Fruit fly (Drosophila melanogaster) whole organism, embryonic: Measurements from ENCODE around the gene Cpr64Ad.

Experiments
- Atf3 ChIP-seq: fragments of 200-800 bp; sonication (Bioruptor generic); optimal IDR thresholded peaks from 3 replicates; lab custom pipeline; 2016; ENCODE audit warnings: missing biosample characterization, missing genetic modification characterization
- Atf6 ChIP-seq: fragments of 200-800 bp; sonication (Bioruptor generic); IDR thresholded peaks from 2 replicates; pipeline ENCODE4 v1.3.6; 2022; ENCODE audit warnings: missing biosample characterization, missing genetic modification characterization
- B-H1 ChIP-seq: fragments of 200-800 bp; sonication (Bioruptor generic); IDR thresholded peaks from 3 replicates; pipeline ENCODE4 v1.3.6; 2022; ENCODE audit warnings: missing biosample characterization, missing genetic modification characterization
- Bteb2 ChIP-seq: fragments of 200-800 bp; sonication (Bioruptor generic); optimal IDR thresholded peaks from 2 replicates; lab custom pipeline; 2016; ENCODE audit warnings: missing biosample characterization, missing genetic modification characterization
- CG12071 ChIP-seq: fragments of 200-800 bp; sonication (Bioruptor generic); optimal IDR thresholded peaks from 3 replicates; lab custom pipeline; 2018; ENCODE audit warnings: missing biosample characterization, mild to moderate bottlenecking, missing genetic modification characterization
- CG1529 ChIP-seq: fragments of 200-800 bp; sonication (Bioruptor generic); optimal IDR thresholded peaks from 3 replicates; lab custom pipeline; 2018; ENCODE audit warnings: missing biosample characterization, missing genetic modification characterization
- CG16863 ChIP-seq: fragments of 200-800 bp; sonication (Bioruptor generic); optimal IDR thresholded peaks from 3 replicates; lab custom pipeline; 2016; ENCODE audit warnings: missing biosample characterization, missing genetic modification characterization
- CG17328 ChIP-seq: fragments of 200-800 bp; sonication (Bioruptor generic); IDR thresholded peaks from 2 replicates; pipeline ENCODE4 v1.3.6; 2022; ENCODE audit warnings: missing biosample characterization, missing genetic modification characterization
- CG18476 ChIP-seq: fragments of 200-800 bp; sonication (Bioruptor generic); optimal IDR thresholded peaks from 2 replicates; lab custom pipeline; 2016; ENCODE audit warnings: missing biosample characterization, mild to moderate bottlenecking, missing genetic modification characterization
- CG31365 ChIP-seq: fragments of 200-800 bp; sonication (Bioruptor generic); optimal IDR thresholded peaks from 2 replicates; lab custom pipeline; 2018; ENCODE audit warnings: missing biosample characterization, mild to moderate bottlenecking, missing genetic modification characterization
- CG5180 ChIP-seq: fragments of 200-800 bp; sonication (Bioruptor generic); optimal IDR thresholded peaks from 3 replicates; lab custom pipeline; 2017; ENCODE audit warnings: missing biosample characterization, missing genetic modification characterization, mild to moderate bottlenecking, moderate library complexity, missing genetic modification reagents
- CG7786 ChIP-seq: fragments of 200-800 bp; sonication (Bioruptor generic); optimal IDR thresholded peaks from 2 replicates; lab custom pipeline; 2016; ENCODE audit warnings: missing biosample characterization, missing genetic modification characterization
- CG8388 ChIP-seq: fragments of 200-800 bp; sonication (Bioruptor generic); optimal IDR thresholded peaks from 2 replicates; lab custom pipeline; 2019; ENCODE audit warnings: missing biosample characterization, mild to moderate bottlenecking, missing genetic modification characterization, moderate library complexity
- CG8478 ChIP-seq: fragments of >200 bp; optimal IDR thresholded peaks from 2 replicates; lab custom pipeline; 2018
- CG8944 ChIP-seq: fragments of 200-800 bp; sonication (Bioruptor generic); optimal IDR thresholded peaks from 3 replicates; lab custom pipeline; 2016; ENCODE audit warnings: missing biosample characterization, missing genetic modification characterization
- CG9727 ChIP-seq: fragments of 200-800 bp; sonication (Bioruptor generic); optimal IDR thresholded peaks from 3 replicates; lab custom pipeline; 2017; ENCODE audit warnings: missing biosample characterization, mild to moderate bottlenecking, missing genetic modification characterization
- CkIIα-i1 ChIP-seq: fragments of 200-800 bp; sonication (Bioruptor generic); IDR thresholded peaks from 2 replicates; pipeline ENCODE4 v1.3.6; 2022; ENCODE audit warnings: missing biosample characterization, missing genetic modification characterization
- CrebB ChIP-seq: fragments of 200-800 bp; sonication (Bioruptor generic); optimal IDR thresholded peaks from 3 replicates; lab custom pipeline; 2018; ENCODE audit warnings: missing biosample characterization, mild to moderate bottlenecking, missing genetic modification characterization
- Dip2 ChIP-seq: fragments of 200-800 bp; sonication (Bioruptor generic); IDR thresholded peaks from 2 replicates; pipeline ENCODE4 v1.3.6; 2022; ENCODE audit warnings: missing biosample characterization, missing genetic modification characterization
- Doc2 ChIP-seq: fragments of 200-800 bp; sonication (Bioruptor generic); IDR thresholded peaks from 2 replicates; pipeline ENCODE4 v1.3.6; 2022; ENCODE audit warnings: missing biosample characterization, missing genetic modification characterization
- Dp ChIP-seq: fragments of 200-800 bp; sonication (Bioruptor generic); optimal IDR thresholded peaks from 2 replicates; lab custom pipeline; 2018; ENCODE audit warnings: missing biosample characterization, mild to moderate bottlenecking, missing genetic modification characterization, moderate library complexity
- ERR ChIP-seq: fragments of 200-800 bp; sonication (Bioruptor generic); optimal IDR thresholded peaks from 2 replicates; lab custom pipeline; 2016; ENCODE audit warnings: missing biosample characterization, missing genetic modification characterization
- Gsc ChIP-seq: fragments of 200-800 bp; sonication (Bioruptor generic); IDR thresholded peaks from 2 replicates; pipeline ENCODE4 v1.3.6; 2022; ENCODE audit warnings: missing biosample characterization, missing genetic modification characterization
- HLH3B ChIP-seq: fragments of 200-800 bp; sonication (Bioruptor generic); IDR thresholded peaks from 2 replicates; pipeline ENCODE4 v1.3.6; 2022; ENCODE audit warnings: missing biosample characterization, missing genetic modification characterization
- Hand ChIP-seq: fragments of 200-800 bp; sonication (Bioruptor generic); optimal IDR thresholded peaks from 2 replicates; lab custom pipeline; 2017; ENCODE audit warnings: mild to moderate bottlenecking, missing biosample characterization, missing genetic modification reagents, missing genetic modification characterization
- HmgZ ChIP-seq: fragments of 200-800 bp; sonication (Bioruptor generic); optimal IDR thresholded peaks from 2 replicates; lab custom pipeline; 2018; ENCODE audit warnings: missing biosample characterization, mild to moderate bottlenecking, missing genetic modification characterization
- Rx ChIP-seq: fragments of 200-800 bp; sonication (Bioruptor generic); IDR thresholded peaks from 2 replicates; pipeline ENCODE4 v1.3.6; 2022; ENCODE audit warnings: missing biosample characterization, missing genetic modification characterization
- Six4 ChIP-seq: fragments of 200-800 bp; sonication (Bioruptor generic); optimal IDR thresholded peaks from 2 replicates; lab custom pipeline; 2016; ENCODE audit warnings: missing biosample characterization, missing genetic modification characterization
- TFAM ChIP-seq: fragments of 200-800 bp; sonication (Bioruptor generic); optimal IDR thresholded peaks from 2 replicates; lab custom pipeline; 2017; ENCODE audit warnings: missing biosample characterization, missing genetic modification characterization, inconsistent platforms
- Vsx1 ChIP-seq: fragments of 200-800 bp; sonication (Bioruptor generic); optimal IDR thresholded peaks from 2 replicates; lab custom pipeline; 2017; ENCODE audit warnings: missing biosample characterization, mild to moderate bottlenecking, missing genetic modification characterization, missing genetic modification reagents
- Xrp1 ChIP-seq: fragments of 200-800 bp; sonication (Bioruptor generic); IDR thresholded peaks from 2 replicates; pipeline ENCODE4 v1.3.6; 2022; ENCODE audit warnings: missing biosample characterization, missing genetic modification characterization
- bigmax ChIP-seq: fragments of 200-800 bp; sonication (Bioruptor generic); optimal IDR thresholded peaks from 2 replicates; lab custom pipeline; 2018; ENCODE audit warnings: missing biosample characterization, mild to moderate bottlenecking, missing genetic modification characterization
- br ChIP-seq: fragments of >200 bp; optimal IDR thresholded peaks from 2 replicates; lab custom pipeline; 2017
- cg ChIP-seq: fragments of 200-800 bp; sonication (Bioruptor generic); optimal IDR thresholded peaks from 3 replicates; lab custom pipeline; 2019; ENCODE audit warnings: missing biosample characterization, mild to moderate bottlenecking, missing genetic modification characterization, moderate library complexity
- chm ChIP-seq: fragments of 200-800 bp; sonication (Bioruptor generic); IDR thresholded peaks from 2 replicates; pipeline ENCODE4 v1.3.6; 2022; ENCODE audit warnings: missing biosample characterization, missing genetic modification characterization
- chn ChIP-seq: fragments of 200-800 bp; sonication (Bioruptor generic); optimal IDR thresholded peaks from 2 replicates; lab custom pipeline; 2016; ENCODE audit warnings: missing biosample characterization, missing genetic modification characterization
- eyg ChIP-seq: fragments of 200-800 bp; sonication (Bioruptor generic); optimal IDR thresholded peaks from 3 replicates; lab custom pipeline; 2016; ENCODE audit warnings: missing biosample characterization, missing genetic modification characterization
- kay ChIP-seq: fragments of 200-800 bp; sonication (Bioruptor generic); optimal IDR thresholded peaks from 2 replicates; lab custom pipeline; 2016; ENCODE audit warnings: missing biosample characterization, missing genetic modification characterization
- ken ChIP-seq: fragments of 200-800 bp; sonication (Bioruptor generic); IDR thresholded peaks from 3 replicates; pipeline ENCODE4 v1.3.6; 2022; ENCODE audit warnings: missing biosample characterization, missing genetic modification characterization
- kni ChIP-seq: fragments of 200-800 bp; sonication (Bioruptor generic); optimal IDR thresholded peaks from 3 replicates; lab custom pipeline; 2017; ENCODE audit warnings: mild to moderate bottlenecking, missing biosample characterization, missing genetic modification reagents, missing genetic modification characterization
- knrl ChIP-seq: fragments of 200-800 bp; sonication (Bioruptor generic); IDR thresholded peaks from 3 replicates; pipeline ENCODE4 v1.3.6; 2022; ENCODE audit warnings: missing biosample characterization, missing genetic modification characterization; ENCODE audit not compliant: partially characterized antibody
- lov ChIP-seq, 2 experiments: fragments of 200-800 bp in 1 of 2; fragments of >200 bp in 1 of 2; sonication (Bioruptor generic) in 1 of 2; IDR thresholded peaks in 1 of 2; optimal IDR thresholded peaks in 1 of 2; 2 replicates in 1 of 2; 3 replicates in 1 of 2; pipeline versions ENCODE4 v1.3.6 to Lab custom; 2017 to 2022; ENCODE audit warnings: missing biosample characterization in 1 of 2, missing genetic modification characterization in 1 of 2
- mld ChIP-seq: fragments of 200-800 bp; sonication (Bioruptor generic); IDR thresholded peaks from 3 replicates; pipeline ENCODE4 v1.3.6; 2022; ENCODE audit warnings: missing biosample characterization, missing genetic modification characterization; ENCODE audit not compliant: partially characterized antibody
- org-1 ChIP-seq: fragments of 200-800 bp; sonication (Bioruptor generic); optimal IDR thresholded peaks from 2 replicates; lab custom pipeline; 2017; ENCODE audit warnings: missing biosample characterization, missing genetic modification characterization
- prd ChIP-seq, 3 experiments: fragments of >200 bp in 2 of 3; fragments of 200-800 bp in 1 of 3; sonication (Bioruptor generic) in 1 of 3; optimal IDR thresholded peaks in 2 of 3; IDR thresholded peaks in 1 of 3; 2 replicates in 2 of 3; 3 replicates in 1 of 3; pipeline versions ENCODE4 v1.3.6 to Lab custom; 2017 to 2022; ENCODE audit warnings: missing biosample characterization in 1 of 3, missing genetic modification characterization in 1 of 3
- row ChIP-seq: fragments of 200-800 bp; sonication (Bioruptor generic); IDR thresholded peaks from 3 replicates; pipeline ENCODE4 v1.3.6; 2022; ENCODE audit warnings: missing biosample characterization, missing genetic modification characterization
- sens ChIP-seq: fragments of 200-800 bp; sonication (Bioruptor generic); peaks from one replicate; lab custom pipeline; 2016; ENCODE audit warnings: missing biosample characterization, missing genetic modification characterization
- slou ChIP-seq: fragments of 200-800 bp; sonication (Bioruptor generic); optimal IDR thresholded peaks from 3 replicates; lab custom pipeline; 2016; ENCODE audit warnings: missing biosample characterization, missing genetic modification characterization
- stwl ChIP-seq: fragments of 200-800 bp; sonication (Bioruptor generic); optimal IDR thresholded peaks from 3 replicates; lab custom pipeline; 2018; ENCODE audit warnings: missing biosample characterization, mild to moderate bottlenecking, missing genetic modification characterization, moderate library complexity
- tgo ChIP-seq: fragments of 200-800 bp; sonication (Bioruptor generic); IDR thresholded peaks from 3 replicates; pipeline ENCODE4 v1.3.6; 2022; ENCODE audit warnings: missing biosample characterization, missing genetic modification characterization
- tx ChIP-seq: fragments of 200-800 bp; sonication (Bioruptor generic); optimal IDR thresholded peaks from 2 replicates; lab custom pipeline; 2016; ENCODE audit warnings: missing biosample characterization, missing genetic modification characterization
- zen ChIP-seq: fragments of 200-800 bp; sonication (Bioruptor generic); optimal IDR thresholded peaks from 3 replicates; lab custom pipeline; 2018; ENCODE audit warnings: missing biosample characterization, mild to moderate bottlenecking, missing genetic modification characterization, moderate library complexity

Gene Cpr64Ad

dm6 chr3L:4227164-4227563 lies 12.0 kb downstream of the Cpr64Ad start, which contains the start of gene CG46460 (continued):
- TF ChIP-seq chn (GFP tag; lab: Kevin White, UChicago) (no peak), CrebB (tag; lab: Kevin White, UChicago) (no peak), slou (GFP tag; lab: Kevin White, UChicago) (no peak), eyg (GFP tag; lab: Kevin White, UChicago) (no peak), Bteb2 (GFP tag; lab: Kevin White, UChicago) (no peak), tx (GFP tag; lab: Kevin White, UChicago) (no peak), CG9727 (peak; percentile 32), lov (optimal IDR thresholded peaks at IDR 0.05; lab: Kevin White, UChicago) (no peak), lov (GFP tag; IDR thresholded peaks at IDR 0.05; lab: Robert Waterston, UW) (0 out of 3 replicates have a peak, but pooled peaks have one; percentile 28), TFAM (GFP tag; lab: Kevin White, UChicago) (no peak), B-H1 (no peak), kni (GFP tag; lab: Kevin White, UChicago) (peak; percentile 58), CG8388 (no peak), Hand (GFP tag; lab: Kevin White, UChicago) (no peak), CG8478 (lab: Kevin White, UChicago) (no peak), Gsc (GFP tag; lab: Robert Waterston, UW) (no peak), HLH3B (no peak), CkIIα-i1 (GFP tag; lab: Robert Waterston, UW) (no peak), knrl (no peak), CG16863 (no peak), CG17328 (GFP tag; lab: Robert Waterston, UW) (peak; percentile 11; the same call in 1 of the 2 replicates), mld (GFP tag; lab: Robert Waterston, UW) (no peak), Dp (GFP tag; lab: Kevin White, UChicago) (no peak), chm (GFP tag; lab: Robert Waterston, UW) (peak; percentile 69), row (GFP tag; lab: Robert Waterston, UW) (0 out of 3 replicates have a peak, but pooled peaks have one; percentile 24), Atf3 (GFP tag; lab: Kevin White, UChicago) (no peak), Atf6 (GFP tag; lab: Robert Waterston, UW) (no peak), Dip2 (GFP tag; lab: Robert Waterston, UW) (no peak), Six4 (GFP tag; lab: Kevin White, UChicago) (no peak), CG1529 (no peak), CG8944 (no peak), CG18476 (GFP tag; lab: Kevin White, UChicago) (no peak), CG31365 (no peak), Rx (GFP tag; lab: Robert Waterston, UW) (no peak), CG5180 (no peak), Xrp1 (GFP tag; lab: Robert Waterston, UW) (no peak), bigmax (GFP tag; lab: Kevin White, UChicago) (no peak), kay (GFP tag; lab: Kevin White, UChicago) (no peak), HmgZ (tag; lab: Kevin White, UChicago) (peak; percentile 4), Doc2 (no peak), ERR (GFP tag; lab: Kevin White, UChicago) (no peak), br (lab: Kevin White, UChicago) (no peak), zen (tag; lab: Kevin White, UChicago) (peak; percentile 70), tgo (GFP tag; lab: Robert Waterston, UW) (no peak), prd (optimal IDR thresholded peaks at IDR 0.05; lab: Kevin White, UChicago) (no peak), prd (GFP tag; IDR thresholded peaks at IDR 0.05; lab: Robert Waterston, UW) (peak; percentile 10; the same call in 1 of the 3 replicates), CG12071 (GFP tag; lab: Kevin White, UChicago) (no peak), cg (GFP tag; lab: Kevin White, UChicago) (peak; percentile 94), stwl (tag; lab: Kevin White, UChicago) (no peak), CG7786 (no peak), Vsx1 (GFP tag; lab: Kevin White, UChicago) (peak; percentile 26), ken (GFP tag; lab: Robert Waterston, UW) (no peak), sens (GFP tag; lab: Kevin White, UChicago) (peak; percentile 81), org-1 (GFP tag; lab: Kevin White, UChicago) (no peak)
